Worm (Caenorhabditis elegans) whole organism, L3 larva: ENCODE measurements around the gene twk-43.

ENCODE experiments used
- R02D3.7 ChIP-seq: fragments of 150-350 bp; optimal IDR thresholded peaks from 2 replicates; lab custom pipeline; 2014; ENCODE audit warnings: missing biosample characterization, missing genetic modification characterization
- ZK546.5 ChIP-seq: sonication (generic microtip); optimal IDR thresholded peaks from 2 replicates; lab custom pipeline; 2017; ENCODE audit warnings: missing biosample characterization, missing genetic modification characterization
- aly-2 ChIP-seq: fragments of 150-350 bp; optimal IDR thresholded peaks from 2 replicates; lab custom pipeline; 2014; ENCODE audit warnings: missing biosample characterization, missing genetic modification characterization
- ceh-28 ChIP-seq: fragments of 150-350 bp; optimal IDR thresholded peaks from 2 replicates; lab custom pipeline; 2014; ENCODE audit warnings: missing biosample characterization, missing genetic modification reagents, missing genetic modification characterization
- ceh-82 ChIP-seq: fragments of 150-350 bp; optimal IDR thresholded peaks from 2 replicates; lab custom pipeline; 2014; ENCODE audit warnings: missing biosample characterization, missing genetic modification characterization
- daf-12 ChIP-seq: fragments of 150-350 bp; optimal IDR thresholded peaks from 2 replicates; lab custom pipeline; 2014; ENCODE audit warnings: missing biosample characterization, missing genetic modification reagents, missing genetic modification characterization
- egl-27 ChIP-seq: sonication (generic microtip); optimal IDR thresholded peaks from 4 replicates; lab custom pipeline; 2017; ENCODE audit warnings: missing biosample characterization, missing genetic modification reagents, missing genetic modification characterization
- egl-5 ChIP-seq: fragments of 150-350 bp; optimal IDR thresholded peaks from 2 replicates; lab custom pipeline; 2017; ENCODE audit warnings: missing biosample characterization, missing genetic modification reagents, missing genetic modification characterization, inconsistent platforms
- elt-1 ChIP-seq: fragments of 150-350 bp; optimal IDR thresholded peaks from 2 replicates; lab custom pipeline; 2014; ENCODE audit warnings: missing biosample characterization, missing genetic modification characterization
- elt-2 ChIP-seq: sonication (generic microtip); optimal IDR thresholded peaks from 2 replicates; lab custom pipeline; 2016; ENCODE audit warnings: missing genetic modification reagents, mild to moderate bottlenecking, missing genetic modification characterization, missing compliant biosample characterization
- elt-3 ChIP-seq, 3 experiments: fragments of 150-350 bp in 1 of 3; sonication (generic microtip) in 2 of 3; optimal IDR thresholded peaks; 2 replicates in 2 of 3; 4 replicates in 1 of 3; lab custom pipeline; 2014 to 2017; ENCODE audit warnings: missing biosample characterization in 3 of 3, missing genetic modification characterization in 3 of 3
- eor-1 ChIP-seq, 2 experiments: fragments of 150-350 bp; optimal IDR thresholded peaks; 2 replicates each; lab custom pipeline; 2014 to 2018; ENCODE audit warnings: missing biosample characterization in 2 of 2, missing genetic modification characterization in 2 of 2
- fos-1 ChIP-seq: fragments of 150-350 bp; optimal IDR thresholded peaks from 2 replicates; lab custom pipeline; 2014; ENCODE audit warnings: missing biosample characterization, missing genetic modification characterization
- jun-1 ChIP-seq: fragments of 150-350 bp; optimal IDR thresholded peaks from 2 replicates; lab custom pipeline; 2014; ENCODE audit warnings: missing biosample characterization, missing genetic modification reagents, missing genetic modification characterization
- lin-15B ChIP-seq: fragments of 150-350 bp; optimal IDR thresholded peaks from 2 replicates; lab custom pipeline; 2014; ENCODE audit warnings: missing biosample characterization, missing genetic modification characterization
- lin-39 ChIP-seq: fragments of 150-350 bp; optimal IDR thresholded peaks from 2 replicates; lab custom pipeline; 2018; ENCODE audit warnings: missing biosample characterization, missing genetic modification reagents, missing genetic modification characterization
- lsy-12 ChIP-seq: sonication (generic microtip); optimal IDR thresholded peaks from 2 replicates; lab custom pipeline; 2016; ENCODE audit warnings: mild to moderate bottlenecking, missing genetic modification characterization, missing compliant biosample characterization
- mdl-1 ChIP-seq: fragments of 150-350 bp; optimal IDR thresholded peaks from 2 replicates; lab custom pipeline; 2014; ENCODE audit warnings: missing biosample characterization, missing genetic modification characterization
- mml-1 ChIP-seq: fragments of 150-350 bp; sonication (generic microtip); optimal IDR thresholded peaks from 3 replicates; lab custom pipeline; 2014; ENCODE audit warnings: missing biosample characterization, missing genetic modification characterization
- nfya-1 ChIP-seq: sonication (generic microtip); optimal IDR thresholded peaks from 2 replicates; lab custom pipeline; 2017; ENCODE audit warnings: missing genetic modification characterization, mild to moderate bottlenecking, missing compliant biosample characterization, antibody characterized with exemption, moderate library complexity; ENCODE audit not compliant: insufficient read depth
- nhr-12 ChIP-seq: fragments of 150-350 bp; optimal IDR thresholded peaks from 2 replicates; lab custom pipeline; 2014; ENCODE audit warnings: missing biosample characterization, missing genetic modification characterization
- nhr-23 ChIP-seq: fragments of 150-350 bp; optimal IDR thresholded peaks from 2 replicates; lab custom pipeline; 2014; ENCODE audit warnings: missing biosample characterization, missing genetic modification reagents, missing genetic modification characterization
- nhr-237 ChIP-seq: fragments of 150-350 bp; optimal IDR thresholded peaks from 2 replicates; lab custom pipeline; 2014; ENCODE audit warnings: missing biosample characterization, missing genetic modification characterization
- nhr-25 ChIP-seq: sonication (generic microtip); optimal IDR thresholded peaks from 2 replicates; lab custom pipeline; 2017; ENCODE audit warnings: missing biosample characterization, missing genetic modification characterization
- nhr-28 ChIP-seq: fragments of 150-350 bp; optimal IDR thresholded peaks from 2 replicates; lab custom pipeline; 2014; ENCODE audit warnings: missing biosample characterization, missing genetic modification characterization
- nhr-43 ChIP-seq: sonication (generic microtip); optimal IDR thresholded peaks from 2 replicates; lab custom pipeline; 2016; ENCODE audit warnings: mild to moderate bottlenecking, missing genetic modification characterization, missing compliant biosample characterization; ENCODE audit not compliant: poor library complexity, severe bottlenecking
- nhr-67 ChIP-seq: fragments of 150-350 bp; optimal IDR thresholded peaks from 2 replicates; lab custom pipeline; 2014; ENCODE audit warnings: missing biosample characterization, missing genetic modification characterization
- pha-4 ChIP-seq: fragments of 150-350 bp; optimal IDR thresholded peaks from 2 replicates; lab custom pipeline; 2014; ENCODE audit warnings: missing biosample characterization, missing genetic modification reagents, missing genetic modification characterization
- pqm-1 ChIP-seq: fragments of 150-350 bp; optimal IDR thresholded peaks from 2 replicates; lab custom pipeline; 2017; ENCODE audit warnings: missing biosample characterization, missing genetic modification characterization, inconsistent platforms
- sea-2 ChIP-seq: fragments of 150-350 bp; sonication (generic microtip); optimal IDR thresholded peaks from 4 replicates; lab custom pipeline; 2014; ENCODE audit warnings: missing biosample characterization, missing genetic modification reagents, missing genetic modification characterization
- snpc-4 ChIP-seq: fragments of 150-350 bp; optimal IDR thresholded peaks from 2 replicates; lab custom pipeline; 2014; ENCODE audit warnings: missing biosample characterization, missing genetic modification characterization
- tbx-2 ChIP-seq: sonication (generic microtip); optimal IDR thresholded peaks from 2 replicates; lab custom pipeline; 2016; ENCODE audit warnings: mild to moderate bottlenecking, missing genetic modification characterization, missing compliant biosample characterization
- unc-39 ChIP-seq: sonication (generic microtip); optimal IDR thresholded peaks from 4 replicates; lab custom pipeline; 2017; ENCODE audit warnings: missing biosample characterization, missing genetic modification characterization
- unc-62 ChIP-seq: fragments of 150-350 bp; sonication (generic microtip); optimal IDR thresholded peaks from 4 replicates; lab custom pipeline; 2014; ENCODE audit warnings: missing biosample characterization, missing genetic modification reagents, missing genetic modification characterization
- zag-1 ChIP-seq: fragments of 150-350 bp; optimal IDR thresholded peaks from 2 replicates; lab custom pipeline; 2014; ENCODE audit warnings: missing biosample characterization, missing genetic modification characterization

The twk-43 gene

DNA sequence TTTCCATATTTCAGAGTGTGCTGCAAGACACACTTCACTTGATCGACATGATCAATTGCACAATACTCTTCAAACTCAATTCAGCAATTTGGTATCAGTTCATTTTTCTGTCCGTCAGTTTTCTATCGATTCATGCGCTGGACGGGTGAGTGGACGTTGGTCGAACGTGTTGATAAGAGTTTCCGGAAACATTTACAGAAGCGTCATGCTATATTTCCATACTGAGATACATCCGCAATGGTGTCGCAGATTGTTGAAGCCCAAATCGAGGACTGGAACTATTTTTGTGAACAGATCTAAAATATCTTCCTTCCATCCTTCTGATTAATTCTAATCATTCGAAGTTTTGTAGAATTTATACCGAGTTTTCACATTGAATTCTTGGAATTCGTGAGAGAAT, 23.6 kb downstream of the twk-43 start:
- peak; percentile 28 for TF ChIP-seq nhr-43
- TF ChIP-seq jun-1 (tag; lab: Kevin White, UChicago) = peak; percentile 73
- TF ChIP-seq pqm-1 (tag; lab: Kevin White, UChicago) = peak; percentile 79
- TF ChIP-seq ZK546.5 (tag; lab: Kevin White, UChicago) = no peak
- peak; percentile 83 for TF ChIP-seq elt-2 (tag; lab: Kevin White, UChicago)

DNA sequence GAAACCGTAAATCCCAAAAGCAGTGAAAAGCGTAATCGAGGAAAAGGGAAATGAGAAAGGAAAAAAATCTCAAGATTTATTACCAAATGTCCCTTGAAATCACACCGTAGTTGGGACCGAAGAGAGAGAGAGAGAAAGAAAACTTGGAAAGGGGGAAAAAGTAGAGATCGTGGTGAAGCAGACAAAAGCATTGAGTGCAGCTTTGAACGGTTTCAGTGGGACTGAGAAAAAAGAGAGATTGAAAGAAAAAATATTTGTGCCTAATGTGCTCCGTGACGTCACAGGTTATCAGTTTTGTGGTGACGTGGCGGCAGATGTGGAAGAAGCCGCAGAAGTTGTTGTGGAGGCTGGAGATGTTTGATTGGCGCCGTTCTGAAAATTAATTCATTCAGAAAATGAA, 24.2 kb downstream of the twk-43 start:
- TF ChIP-seq nfya-1 (tag; lab: Kevin White, UChicago) (no peak), mdl-1 (tag; lab: Kevin White, UChicago) (no peak), nhr-43 (no peak), egl-27 (tag; lab: Kevin White, UChicago) (no peak), nhr-237 (tag; lab: Kevin White, UChicago) (no peak), daf-12 (tag; lab: Kevin White, UChicago) (no peak), fos-1 (no peak), lsy-12 (tag; lab: Kevin White, UChicago) (no peak), zag-1 (no peak), pqm-1 (tag; lab: Kevin White, UChicago) (no peak), ZK546.5 (tag; lab: Kevin White, UChicago) (no peak), nhr-12 (no peak), ceh-82 (tag; lab: Kevin White, UChicago) (no peak), sea-2 (GFP tag; lab: Kevin White, UChicago) (no peak), elt-2 (tag; lab: Kevin White, UChicago) (no peak), nhr-28 (tag; lab: Kevin White, UChicago) (no peak)

DNA sequence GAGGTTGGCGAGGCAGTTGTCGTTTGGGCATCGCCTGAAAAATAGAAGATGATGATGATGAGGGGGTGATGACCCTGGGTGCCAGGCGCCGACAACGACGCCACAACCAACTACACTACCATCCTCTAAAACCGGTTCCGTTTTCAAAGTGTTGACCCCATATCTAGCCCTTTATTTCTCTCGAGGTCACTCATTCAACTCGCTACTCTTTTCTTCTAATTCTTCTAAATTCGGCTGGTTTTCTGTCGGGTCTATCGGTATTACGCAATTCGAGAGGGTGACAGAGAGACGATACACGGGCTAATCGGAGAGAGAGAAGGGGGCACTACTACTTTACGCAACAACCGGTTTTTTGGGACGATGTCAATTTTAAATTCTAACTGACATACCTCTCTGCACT, 25.3 kb downstream of the twk-43 start:
- TF ChIP-seq nhr-67 (tag; lab: Kevin White, UChicago) (no peak), jun-1 (tag; lab: Kevin White, UChicago) (peak; percentile 41), ceh-82 (tag; lab: Kevin White, UChicago) (no peak), nhr-25 (peak; percentile 99), elt-2 (tag; lab: Kevin White, UChicago) (peak; percentile 1), eor-1 (tag; optimal IDR thresholded peaks at IDR 0.05; lab: Kevin White, UChicago) (peak in 1 of 2 experiments; percentile 39), mdl-1 (tag; lab: Kevin White, UChicago) (peak; percentile 12), nhr-23 (tag; lab: Kevin White, UChicago) (peak; percentile 99), nhr-237 (tag; lab: Kevin White, UChicago) (no peak), unc-62 (GFP tag; lab: Kevin White, UChicago) (peak; percentile 43), egl-5 (peak; percentile 64), mml-1 (tag; lab: Kevin White, UChicago) (no peak), ceh-28 (tag; lab: Kevin White, UChicago) (peak; percentile 46), R02D3.7 (tag; lab: Kevin White, UChicago) (no peak), tbx-2 (tag; lab: Kevin White, UChicago) (peak; percentile 69), elt-1 (tag; lab: Kevin White, UChicago) (peak; percentile 57), nfya-1 (tag; lab: Kevin White, UChicago) (peak; percentile 13), snpc-4 (tag; lab: Kevin White, UChicago) (peak; percentile 13), lsy-12 (tag; lab: Kevin White, UChicago) (peak; percentile 23), lin-15B (tag; lab: Kevin White, UChicago) (no peak), elt-3 (tag; optimal IDR thresholded peaks at IDR 0.05; lab: Kevin White, UChicago) (peak in 2 of 3 experiments; percentile 59 to 81), nhr-43 (peak; percentile 86), unc-39 (no peak), egl-27 (tag; lab: Kevin White, UChicago) (peak; percentile 50)

DNA sequence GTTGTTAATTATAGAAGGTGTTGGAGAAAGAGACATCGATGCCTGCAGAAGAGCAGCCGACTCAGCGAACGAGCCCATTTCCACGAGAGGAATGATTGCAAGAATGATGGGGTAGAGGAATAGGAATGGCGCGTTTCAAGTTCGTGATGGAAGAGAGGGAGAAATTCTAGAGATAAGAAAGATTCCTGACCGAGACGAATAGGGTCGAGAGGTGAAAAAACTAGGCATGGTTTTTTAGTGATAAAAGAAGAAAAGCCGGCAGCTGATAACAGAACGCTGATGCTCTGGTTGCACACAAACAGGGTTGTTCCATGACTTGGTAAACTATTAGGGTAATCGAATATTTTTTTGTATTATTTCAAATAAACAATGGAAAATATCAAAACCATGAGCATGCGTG, 26.7 kb downstream of the twk-43 start:
- TF ChIP-seq lin-39 (tag; lab: Kevin White, UChicago) = no peak
- peak; percentile 93 for TF ChIP-seq elt-2 (tag; lab: Kevin White, UChicago)
- TF ChIP-seq pqm-1 (tag; lab: Kevin White, UChicago) = peak; percentile 66
- TF ChIP-seq nhr-12 = no peak

DNA sequence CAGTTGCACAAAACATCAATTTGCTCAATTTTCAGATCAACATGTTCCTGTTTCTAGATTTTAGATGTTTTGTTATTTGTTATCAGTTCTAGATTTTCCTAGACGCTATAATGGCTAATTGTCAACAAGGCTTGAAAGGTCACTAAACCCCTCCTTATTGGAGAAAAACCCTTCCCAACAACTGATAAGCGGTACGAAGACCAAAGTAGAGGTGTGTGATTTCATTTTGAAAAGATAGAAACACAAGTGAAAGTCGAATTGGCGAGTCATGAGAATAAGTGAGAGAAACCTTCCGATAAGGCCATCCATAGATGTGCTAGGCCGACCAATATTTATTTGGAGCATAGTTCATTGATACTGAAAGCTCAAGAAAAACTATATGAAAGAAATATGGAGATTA, 27.6 kb downstream of the twk-43 start:
- TF ChIP-seq pqm-1 (tag; lab: Kevin White, UChicago) (peak; percentile 70), aly-2 (tag; lab: Kevin White, UChicago) (no peak), elt-2 (tag; lab: Kevin White, UChicago) (peak; percentile 98), nhr-23 (tag; lab: Kevin White, UChicago) (peak; percentile 67), snpc-4 (tag; lab: Kevin White, UChicago) (no peak), elt-1 (tag; lab: Kevin White, UChicago) (no peak), jun-1 (tag; lab: Kevin White, UChicago) (peak; percentile 62), pha-4 (tag; lab: Kevin White, UChicago) (peak; percentile 64)
- TF ChIP-seq, all 47 proteins: peak for 5
